Fruit fly (Drosophila melanogaster) Kc167 (cell line): ENCODE data around the gene CG33710.

Experiments used
- Myc ChIP-seq: fragments of >200 bp; optimal IDR thresholded peaks from 2 replicates; lab custom pipeline; 2017; ENCODE audit warnings: missing external identifiers
- Sin3A ChIP-seq: fragments of >200 bp; optimal IDR thresholded peaks from 2 replicates; lab custom pipeline; 2018; ENCODE audit warnings: missing external identifiers
- h ChIP-seq: fragments of >200 bp; optimal IDR thresholded peaks from 3 replicates; lab custom pipeline; 2018; ENCODE audit warnings: missing external identifiers

DNA sequence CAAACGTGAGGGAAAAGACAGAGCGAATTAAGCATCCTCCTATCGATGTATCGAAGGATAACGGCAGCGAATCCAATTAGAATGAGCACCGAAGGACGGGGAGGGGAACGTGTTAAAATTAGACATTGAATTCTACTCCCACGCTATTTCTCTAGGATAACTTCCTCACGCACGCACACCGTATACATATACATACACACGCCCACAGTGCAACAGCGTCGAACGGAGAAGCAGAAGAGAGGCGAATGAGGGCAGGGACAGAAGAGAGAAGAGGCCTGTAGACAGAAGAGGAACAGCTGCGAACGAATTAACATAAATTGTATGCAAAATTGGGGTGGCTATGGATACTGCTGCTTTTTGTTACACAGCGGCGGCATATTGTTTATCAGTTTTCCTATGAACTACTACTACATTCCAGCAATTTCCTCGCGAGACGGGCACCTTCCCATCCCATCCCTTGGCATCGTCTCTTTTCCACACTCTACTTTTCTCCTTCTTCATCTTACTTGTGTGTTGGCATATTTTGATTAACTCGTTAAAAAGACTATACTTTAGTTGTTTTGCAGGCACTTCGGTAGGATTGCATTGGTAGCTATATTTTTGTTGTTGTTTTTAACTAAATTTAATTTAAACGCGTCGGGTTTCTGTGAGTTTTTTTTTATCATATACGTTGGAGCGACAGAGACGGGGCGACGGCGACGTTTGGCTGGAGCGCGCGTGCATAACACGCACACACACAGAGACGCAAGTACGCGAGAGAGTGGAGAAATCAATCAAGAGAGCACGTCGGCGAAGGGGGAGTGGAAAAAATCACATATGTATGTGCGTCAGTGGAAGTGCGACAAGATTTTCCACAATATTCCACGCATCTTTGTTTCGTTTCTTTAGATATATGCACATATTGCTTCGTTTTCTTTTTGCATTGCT is 44.1 kb downstream of the CG33710 start:
- TF ChIP-seq Myc (lab: Kevin White, UChicago): no peak
- no peak for TF ChIP-seq Sin3A (lab: Kevin White, UChicago)
- no peak for TF ChIP-seq h
